Fruit fly (Drosophila melanogaster) whole organism, adult: ENCODE measurements around the gene CG14383.

Experiments
- CG11617 ChIP-seq: fragments of 200-800 bp; sonication (Bioruptor generic); optimal IDR thresholded peaks from 2 replicates; lab custom pipeline; 2017; ENCODE audit warnings: mild to moderate bottlenecking, missing biosample characterization, missing genetic modification reagents, missing genetic modification characterization
- CG14711 ChIP-seq: fragments of 200-800 bp; sonication (Bioruptor generic); optimal IDR thresholded peaks from 2 replicates; lab custom pipeline; 2018; ENCODE audit warnings: missing biosample characterization, mild to moderate bottlenecking, missing genetic modification characterization, moderate library complexity
- CG1620 ChIP-seq: fragments of 200-800 bp; sonication (Bioruptor generic); optimal IDR thresholded peaks from 2 replicates; lab custom pipeline; 2016; ENCODE audit warnings: missing biosample characterization, missing genetic modification characterization
- CG33017 ChIP-seq: fragments of 200-800 bp; sonication (Bioruptor generic); optimal IDR thresholded peaks from 2 replicates; lab custom pipeline; 2018; ENCODE audit warnings: missing biosample characterization, mild to moderate bottlenecking, missing genetic modification characterization, moderate library complexity
- Crg-1 ChIP-seq: fragments of 200-800 bp; sonication (Bioruptor generic); optimal IDR thresholded peaks from 2 replicates; lab custom pipeline; 2016; ENCODE audit warnings: missing biosample characterization, missing genetic modification characterization
- Mnt ChIP-seq: fragments of 200-800 bp; sonication (Bioruptor generic); optimal IDR thresholded peaks from 2 replicates; lab custom pipeline; 2016; ENCODE audit warnings: missing biosample characterization, mild to moderate bottlenecking, missing genetic modification characterization
- bab1 ChIP-seq: fragments of 200-800 bp; sonication (Bioruptor generic); optimal IDR thresholded peaks from 3 replicates; lab custom pipeline; 2019; ENCODE audit warnings: missing biosample characterization, mild to moderate bottlenecking, missing genetic modification characterization, moderate library complexity
- cic ChIP-seq: fragments of 200-800 bp; sonication (Bioruptor generic); optimal IDR thresholded peaks from 2 replicates; lab custom pipeline; 2017; ENCODE audit warnings: missing biosample characterization, mild to moderate bottlenecking, missing genetic modification characterization, moderate library complexity
- kay ChIP-seq: fragments of 200-800 bp; sonication (Bioruptor generic); peaks from one replicate; lab custom pipeline; 2016; ENCODE audit warnings: missing biosample characterization, missing genetic modification characterization, borderline replicate concordance
- ovo ChIP-seq: fragments of 200-800 bp; sonication (Bioruptor generic); optimal IDR thresholded peaks from 2 replicates; lab custom pipeline; 2016; ENCODE audit warnings: missing biosample characterization, missing genetic modification characterization
- pad ChIP-seq: fragments of 200-800 bp; sonication (Bioruptor generic); optimal IDR thresholded peaks from 3 replicates; lab custom pipeline; 2017; ENCODE audit warnings: missing biosample characterization, missing genetic modification characterization, mild to moderate bottlenecking, moderate library complexity, missing genetic modification reagents
- toe ChIP-seq: fragments of 200-800 bp; sonication (Bioruptor generic); optimal IDR thresholded peaks from 2 replicates; lab custom pipeline; 2016; ENCODE audit warnings: missing biosample characterization, missing genetic modification characterization

DNA sequence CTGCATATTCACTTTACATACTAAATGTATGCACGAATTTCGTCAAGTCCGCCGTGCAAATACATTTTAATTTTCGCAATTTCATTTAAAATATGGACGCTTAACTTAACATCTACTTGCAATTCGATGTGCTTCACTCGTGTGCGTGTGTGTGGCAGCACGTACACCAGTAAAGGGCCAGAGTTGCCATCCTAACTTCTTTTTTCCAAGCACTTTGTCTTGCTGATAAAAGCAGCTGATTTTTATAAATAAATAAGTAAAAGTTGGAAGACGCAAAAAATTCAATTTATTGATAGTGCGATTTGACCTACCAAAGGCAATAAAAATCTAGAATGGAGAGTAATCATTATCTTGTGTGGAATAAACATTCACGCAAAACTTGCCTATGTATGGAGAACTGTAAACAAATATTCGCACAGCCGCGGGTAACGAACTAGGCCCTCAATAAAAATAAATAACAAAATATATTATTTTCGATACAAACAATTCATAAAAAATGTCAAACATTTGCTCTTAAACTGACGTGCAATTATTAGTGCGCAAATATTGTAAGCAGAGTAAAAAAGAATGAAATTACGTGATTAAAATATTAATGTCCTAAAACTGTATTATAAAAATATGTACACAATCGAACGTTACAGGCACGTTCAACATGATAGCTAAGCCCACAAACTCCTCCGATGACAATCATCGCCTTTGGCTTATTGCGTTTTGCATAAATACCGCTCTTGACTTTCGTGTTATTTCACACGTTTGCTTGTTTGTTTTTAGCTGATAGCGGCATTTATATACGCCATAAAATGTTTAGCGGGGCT is 5.9 kb downstream of the CG14383 start:
- TF ChIP-seq ovo (GFP tag; lab: Kevin White, UChicago) = peak; percentile 72
- peak; percentile 83 for TF ChIP-seq CG11617 (GFP tag; lab: Kevin White, UChicago)
- TF ChIP-seq CG14711 (tag; lab: Kevin White, UChicago) = peak; percentile 93
- peak; percentile 91 for TF ChIP-seq cic (GFP tag; lab: Kevin White, UChicago)
- TF ChIP-seq CG1620 = peak; percentile 13
- TF ChIP-seq kay (GFP tag; lab: Kevin White, UChicago) = peak; percentile 54
- TF ChIP-seq bab1 (GFP tag; lab: Kevin White, UChicago) = peak; percentile 72
- peak; percentile 35 for TF ChIP-seq Crg-1 (GFP tag; lab: Kevin White, UChicago)
- TF ChIP-seq Mnt = peak; percentile 44
- TF ChIP-seq pad (GFP tag; lab: Kevin White, UChicago) = peak; percentile 47
- TF ChIP-seq toe (GFP tag; lab: Kevin White, UChicago) = peak; percentile 56
- TF ChIP-seq CG33017 (tag; lab: Kevin White, UChicago) = peak; percentile 82
